Worm (Caenorhabditis elegans): ENCODE measurements around the gene F52D2.7.

The F52D2.7 gene

ce11 chrX:1939887-1940286 is 22.5 kb upstream of the F52D2.7 start, which contains the start of gene Y59E1A.4:
TSS of gene Y59E1A.4 (minus strand) at chrX:1939987.
- TF ChIP-seq aha-1 (tag), result no peak
- TF ChIP-seq nhr-102 (tag; optimal IDR thresholded peaks at IDR 0.05), result no peak
- no peak for TF ChIP-seq nhr-28 (tag; optimal IDR thresholded peaks at IDR 0.05)
- TF ChIP-seq ztf-7 (tag; optimal IDR thresholded peaks at IDR 0.05), result no peak
- TF ChIP-seq ceh-32 (tag; optimal IDR thresholded peaks at IDR 0.05; ENCODE audit: poor library complexity), result no peak
- TF ChIP-seq snpc-4 (tag; optimal IDR thresholded peaks at IDR 0.05), result no peak
- TF ChIP-seq zfp-3 (GFP tag; conservative IDR thresholded peaks at IDR 0.05), result no peak
- no peak for TF ChIP-seq lir-3 (tag; optimal IDR thresholded peaks at IDR 0.05)
- no peak for TF ChIP-seq daf-16 (GFP tag; optimal IDR thresholded peaks at IDR 0.05)
- no peak for TF ChIP-seq daf-16 (tag; optimal IDR thresholded peaks at IDR 0.05)
- no peak for TF ChIP-seq hmg-1.1 (GFP tag; IDR thresholded peaks at IDR 0.05)
- TF ChIP-seq tra-1 (GFP tag; IDR thresholded peaks at IDR 0.05), result no peak
- no peak for TF ChIP-seq ztf-11 (tag; optimal IDR thresholded peaks at IDR 0.05)
- TF ChIP-seq nhr-6 (tag; optimal IDR thresholded peaks at IDR 0.05), result no peak
- TF ChIP-seq mdt-29 (GFP tag; IDR thresholded peaks at IDR 0.05), result no peak
- no peak for TF ChIP-seq Y105C5A.15 (GFP tag; IDR thresholded peaks at IDR 0.05)
- TF ChIP-seq unc-62 (GFP tag; optimal IDR thresholded peaks at IDR 0.05 in 1 of 2), result no peak
- TF ChIP-seq unc-62 (tag; optimal IDR thresholded peaks at IDR 0.05), result no peak

DNA sequence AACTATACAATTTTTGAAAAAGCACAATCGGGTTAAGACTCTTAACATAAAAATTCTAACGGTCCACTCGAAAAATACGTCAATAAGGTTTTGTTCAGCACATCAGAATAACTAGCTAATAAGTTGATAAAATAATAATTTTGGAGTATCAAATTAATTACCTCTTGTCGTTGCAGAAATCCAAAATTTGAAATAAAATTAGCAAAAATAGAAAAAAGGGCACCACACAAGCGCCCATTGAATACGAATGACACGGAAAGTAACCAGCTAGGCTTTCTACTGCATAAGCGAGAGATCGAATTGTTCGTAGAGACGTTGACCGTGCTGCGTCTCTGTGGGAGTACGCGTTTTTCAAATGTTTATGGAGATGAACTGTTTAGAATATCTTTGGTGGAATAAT is 3.3 kb upstream of the F52D2.7 start:
- TF ChIP-seq unc-62 (GFP tag; optimal IDR thresholded peaks at IDR 0.05 in 1 of 2) (peak in 1 of 2 experiments; percentile 90), unc-62 (tag; optimal IDR thresholded peaks at IDR 0.05) (no peak), F49E8.2 (tag; optimal IDR thresholded peaks at IDR 0.05; ENCODE audit: borderline replicate concordance) (no peak), ces-1 (GFP tag; optimal IDR thresholded peaks at IDR 0.05) (no peak), F37D6.2 (tag; optimal IDR thresholded peaks at IDR 0.05) (no peak)

DNA sequence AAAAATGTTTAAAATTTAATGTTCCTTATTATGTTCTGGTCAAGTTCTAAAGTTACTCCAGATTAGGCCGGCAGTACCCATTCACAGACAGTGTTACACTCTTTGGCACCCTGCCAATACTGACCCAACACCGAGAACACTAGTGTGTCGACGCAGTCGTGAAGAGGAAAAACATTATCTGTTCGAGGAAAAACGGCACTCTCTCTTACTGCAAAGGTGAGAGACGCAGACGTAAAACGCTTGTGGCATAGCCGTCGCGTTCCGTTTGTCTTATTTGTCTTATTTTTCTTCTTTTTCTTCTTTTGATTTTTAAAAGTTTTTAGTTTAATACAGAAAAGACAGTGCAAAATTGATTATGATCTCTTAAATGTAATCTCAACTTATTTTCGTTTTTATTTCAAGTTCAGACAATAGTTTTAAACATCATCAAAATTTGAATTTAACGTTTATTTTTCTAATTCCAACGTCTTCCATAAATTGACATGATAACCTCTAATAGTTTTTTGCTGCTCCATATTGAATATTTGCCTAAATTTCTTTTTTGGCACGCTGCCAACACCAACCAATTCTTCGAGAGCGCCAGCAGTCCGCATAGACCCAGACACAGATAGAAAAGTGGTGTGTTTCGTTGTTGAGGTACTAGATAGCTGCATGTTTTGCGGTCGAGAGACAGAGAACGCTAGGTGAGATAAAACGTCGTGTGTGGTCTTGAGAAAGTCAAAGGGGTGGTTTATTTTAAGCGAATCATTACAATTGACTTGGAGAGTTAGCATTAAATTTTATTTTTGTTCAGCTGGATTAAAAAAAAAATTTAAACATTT is 1.3 kb upstream of the F52D2.7 start:
- TF ChIP-seq lin-39 (tag; optimal IDR thresholded peaks at IDR 0.05) (no peak), dmd-6 (GFP tag; IDR thresholded peaks at IDR 0.05) (peak; percentile 24; the same call in 1 of the 2 replicates), snpc-1.2 (GFP tag; IDR thresholded peaks at IDR 0.05) (no peak), dmd-8 (GFP tag; IDR thresholded peaks at IDR 0.05) (no peak), nhr-6 (tag; optimal IDR thresholded peaks at IDR 0.05) (no peak), daf-16 (GFP tag; optimal IDR thresholded peaks at IDR 0.05) (no peak), daf-16 (tag; optimal IDR thresholded peaks at IDR 0.05) (peak; percentile 50), T20F7.1 (GFP tag; optimal IDR thresholded peaks at IDR 0.05) (no peak), Y5F2A.4 (GFP tag; optimal IDR thresholded peaks at IDR 0.05) (no peak), pha-4 (GFP tag; IDR thresholded peaks at IDR 0.05) (no peak), pha-4 (tag; optimal IDR thresholded peaks at IDR 0.05) (no peak), lim-7 (GFP tag; IDR thresholded peaks at IDR 0.05) (no peak), ces-1 (GFP tag; optimal IDR thresholded peaks at IDR 0.05) (no peak), Y105C5A.15 (GFP tag; IDR thresholded peaks at IDR 0.05) (no peak), mdl-1 (tag; optimal IDR thresholded peaks at IDR 0.05) (peak in 1 of 2 experiments; percentile 34), nhr-102 (tag; optimal IDR thresholded peaks at IDR 0.05) (no peak), mdt-29 (GFP tag; IDR thresholded peaks at IDR 0.05) (no peak), nhr-11 (tag; optimal IDR thresholded peaks at IDR 0.05) (peak; percentile 29), mxl-2 (GFP tag; conservative IDR thresholded peaks at IDR 0.05) (no peak), tra-1 (GFP tag; IDR thresholded peaks at IDR 0.05) (peak; percentile 91), ama-1 (optimal IDR thresholded peaks at IDR 0.05) (no peak), ztf-7 (tag; optimal IDR thresholded peaks at IDR 0.05) (no peak), lin-13 (GFP tag; optimal IDR thresholded peaks at IDR 0.05) (no peak), arid-1 (GFP tag; conservative IDR thresholded peaks at IDR 0.05) (no peak), duxl-1 (tag; optimal IDR thresholded peaks at IDR 0.05; ENCODE audit: poor library complexity) (peak; percentile 87), lsy-2 (tag; optimal IDR thresholded peaks at IDR 0.05) (no peak), aha-1 (tag) (no peak), lin-15B (tag; optimal IDR thresholded peaks at IDR 0.05) (no peak), mxl-3 (GFP tag; optimal IDR thresholded peaks at IDR 0.05) (peak; percentile 45), nhr-76 (tag; optimal IDR thresholded peaks at IDR 0.05) (no peak), tag-97 (GFP tag; IDR thresholded peaks at IDR 0.05) (no peak), unc-130 (GFP tag; optimal IDR thresholded peaks at IDR 0.05) (no peak), zip-11 (GFP tag; IDR thresholded peaks at IDR 0.05) (no peak), dpl-1 (GFP tag; optimal IDR thresholded peaks at IDR 0.05) (no peak), F37D6.2 (tag; optimal IDR thresholded peaks at IDR 0.05) (no peak), saeg-2 (GFP tag; IDR thresholded peaks at IDR 0.05) (no peak)

All from whole organism, L4 larva.